Fruit fly (Drosophila melanogaster) Kc167 (cell line): ENCODE results near the gene CG32755.

Experiments used
- Myc ChIP-seq: fragments of >200 bp; optimal IDR thresholded peaks from 2 replicates; lab custom pipeline; 2017; ENCODE audit warnings: missing external identifiers
- Sin3A ChIP-seq: fragments of >200 bp; optimal IDR thresholded peaks from 2 replicates; lab custom pipeline; 2018; ENCODE audit warnings: missing external identifiers
- h ChIP-seq: fragments of >200 bp; optimal IDR thresholded peaks from 3 replicates; lab custom pipeline; 2018; ENCODE audit warnings: missing external identifiers
- insv ChIP-seq: fragments of >200 bp; optimal IDR thresholded peaks from 3 replicates; lab custom pipeline; 2018; ENCODE audit warnings: missing external identifiers
- psq ChIP-seq: fragments of >200 bp; optimal IDR thresholded peaks from 2 replicates; lab custom pipeline; 2017; ENCODE audit warnings: missing external identifiers
- ttk ChIP-seq: sonication (Bioruptor generic); optimal IDR thresholded peaks from 2 replicates; lab custom pipeline; 2017; ENCODE audit warnings: missing external identifiers

The CG32755 gene

DNA sequence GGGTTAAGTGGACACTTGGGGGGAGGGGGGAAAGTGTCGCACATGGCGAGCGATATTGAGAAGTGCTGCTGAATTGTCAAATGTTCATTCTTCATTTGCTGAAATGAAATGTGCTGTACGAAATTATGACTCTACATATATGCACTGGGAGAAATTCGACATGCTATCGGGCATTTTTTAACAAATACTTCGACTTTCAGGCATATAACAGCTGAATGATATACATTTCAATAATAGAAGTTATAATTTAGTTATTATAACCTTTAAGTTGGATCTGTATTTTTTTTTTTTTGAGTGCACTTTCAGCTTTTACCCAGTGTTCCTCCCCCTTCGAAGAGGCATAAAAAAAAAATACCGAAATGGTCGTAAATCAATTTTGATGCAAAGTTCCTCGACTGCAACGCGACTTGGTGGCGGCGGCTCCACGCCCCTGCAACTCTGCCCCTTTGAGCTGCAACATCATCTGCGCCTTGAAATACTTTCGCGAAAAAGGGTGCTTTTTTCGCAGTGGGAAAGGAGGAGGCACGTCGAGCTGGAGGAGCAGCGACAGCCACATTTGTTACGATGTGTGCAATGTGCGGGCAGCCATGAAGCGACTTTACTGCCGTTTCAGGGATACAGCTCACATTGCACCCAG lies 23.5 kb downstream of the CG32755 start:
- TF ChIP-seq psq (lab: Kevin White, UChicago) (no peak), h (lab: Kevin White, UChicago) (no peak), Sin3A (lab: Kevin White, UChicago) (no peak), Myc (lab: Kevin White, UChicago) (no peak), insv (lab: Kevin White, UChicago) (no peak), ttk (no peak)

DNA sequence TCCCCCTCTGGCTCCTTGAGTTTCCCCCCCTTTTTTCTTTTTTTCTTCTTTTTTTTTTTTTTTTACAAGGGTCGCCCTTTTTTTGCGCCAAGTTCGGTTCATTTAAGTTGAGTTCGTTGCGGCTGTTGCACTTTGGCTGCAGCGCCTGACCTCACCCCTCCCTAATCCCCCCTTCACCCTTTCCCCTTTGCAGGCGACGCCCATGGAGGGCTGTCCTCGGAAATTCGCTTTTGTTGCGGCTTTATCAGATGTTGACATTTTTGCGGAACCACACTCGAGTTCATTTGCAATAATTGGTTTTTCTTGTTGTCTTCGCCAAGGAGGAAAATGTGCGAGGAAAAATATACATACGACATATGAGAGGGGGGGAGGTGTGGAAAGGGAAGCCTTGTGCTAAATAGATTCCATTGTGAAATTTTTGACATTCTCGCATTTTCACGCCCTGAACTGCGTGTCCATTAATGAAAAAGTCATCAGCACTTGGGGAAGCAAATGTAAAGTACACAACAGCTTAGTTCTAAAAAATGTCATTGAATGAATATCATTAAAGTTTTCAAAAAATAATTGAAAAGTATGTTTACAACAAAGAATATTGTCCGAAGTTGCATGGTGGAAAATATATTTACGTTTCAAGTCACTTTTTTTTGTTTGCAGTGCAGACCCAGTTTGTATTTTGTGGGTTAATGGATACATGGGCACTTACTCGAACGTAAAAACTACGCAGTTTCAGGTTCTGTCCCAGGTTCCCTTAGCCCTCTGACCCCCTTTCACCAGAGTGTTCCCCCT lies 24.5 kb downstream of the CG32755 start:
- no peak for TF ChIP-seq insv (lab: Kevin White, UChicago)
- no peak for TF ChIP-seq ttk
- TF ChIP-seq Myc (lab: Kevin White, UChicago), result no peak
- TF ChIP-seq h (lab: Kevin White, UChicago), result no peak
- no peak for TF ChIP-seq Sin3A (lab: Kevin White, UChicago)
- TF ChIP-seq psq (lab: Kevin White, UChicago), result no peak

DNA sequence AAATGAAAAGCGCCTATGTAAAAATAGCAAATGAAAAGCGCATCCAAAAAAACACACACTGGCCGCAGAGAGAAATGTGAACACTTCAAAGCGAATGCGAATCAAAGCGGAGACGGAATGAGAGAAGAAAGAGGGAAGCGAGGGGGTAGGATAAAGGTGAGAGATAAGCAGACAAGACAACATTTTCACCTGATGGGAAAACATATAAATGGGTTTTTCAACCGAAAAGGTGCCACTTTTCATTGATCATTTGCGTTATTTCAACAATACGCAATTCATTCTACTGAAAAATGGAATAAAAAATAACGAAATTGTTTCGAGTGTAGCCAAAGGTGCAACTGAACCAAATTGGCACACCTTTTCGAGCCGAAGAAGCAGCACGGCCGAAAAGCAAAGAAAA lies 27.1 kb downstream of the CG32755 start:
- TF ChIP-seq h (lab: Kevin White, UChicago) (no peak), ttk (no peak), insv (lab: Kevin White, UChicago) (no peak), psq (lab: Kevin White, UChicago) (no peak), Sin3A (lab: Kevin White, UChicago) (no peak), Myc (lab: Kevin White, UChicago) (no peak)

DNA sequence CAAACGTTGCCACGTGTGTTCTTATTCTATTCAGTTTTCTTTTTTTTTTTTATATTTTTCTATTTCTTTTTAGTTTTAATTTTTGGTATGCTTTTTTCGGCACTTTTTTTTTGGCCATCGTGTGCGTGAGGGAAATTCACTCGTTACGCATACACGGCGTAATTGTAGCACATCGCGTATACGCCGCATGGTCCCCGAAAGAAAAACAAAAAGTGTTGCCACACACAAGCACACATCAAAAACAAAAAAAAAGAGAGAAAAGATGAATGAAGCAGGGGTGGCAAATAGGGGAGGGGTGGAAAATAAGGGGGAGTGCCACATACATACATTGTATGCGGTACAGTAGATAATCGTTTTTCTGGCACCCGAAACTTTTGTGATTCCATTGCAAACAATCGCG lies 27.7 kb downstream of the CG32755 start:
- TF ChIP-seq Sin3A (lab: Kevin White, UChicago), result no peak
- no peak for TF ChIP-seq Myc (lab: Kevin White, UChicago)
- no peak for TF ChIP-seq ttk
- no peak for TF ChIP-seq psq (lab: Kevin White, UChicago)

DNA sequence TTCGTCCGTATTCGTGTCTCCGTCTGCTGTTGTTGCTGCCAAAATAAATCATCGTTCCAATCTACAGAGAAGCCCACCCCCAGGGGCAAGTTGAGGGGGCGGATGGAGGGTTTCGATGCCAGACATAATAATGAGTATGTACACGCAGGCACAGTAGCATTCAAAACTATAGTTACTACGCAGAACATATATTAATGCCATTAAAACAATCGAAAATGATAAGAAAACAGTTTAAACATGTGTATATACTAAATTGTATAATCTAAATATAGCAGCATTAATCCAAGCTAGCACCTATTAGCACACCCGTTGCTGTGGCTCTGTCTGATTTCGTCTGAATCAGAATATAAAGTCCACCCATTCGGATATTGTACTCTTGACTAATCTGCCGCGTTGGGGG lies 30.8 kb downstream of the CG32755 start:
- no peak for TF ChIP-seq h (lab: Kevin White, UChicago)
- no peak for TF ChIP-seq Sin3A (lab: Kevin White, UChicago)
- no peak for TF ChIP-seq Myc (lab: Kevin White, UChicago)

DNA sequence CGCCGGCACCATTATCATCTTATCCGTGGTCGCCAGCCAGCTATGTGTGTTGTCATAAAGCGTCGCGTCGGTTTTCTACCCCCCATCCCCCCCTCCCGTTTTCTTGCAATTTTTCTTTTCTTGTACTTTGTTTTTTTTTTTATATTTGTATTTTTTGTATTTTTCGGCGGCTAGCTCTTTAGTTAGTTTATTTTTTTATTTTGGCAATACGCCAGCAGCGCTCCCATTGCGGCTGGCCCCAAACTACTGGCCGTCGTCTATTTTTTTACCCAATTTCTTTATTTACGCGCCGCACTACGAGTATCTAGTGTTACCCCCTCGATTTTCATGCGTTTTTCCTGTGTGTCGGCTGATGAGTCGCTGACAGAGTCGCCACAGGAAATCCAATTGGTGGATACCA lies 31.4 kb downstream of the CG32755 start:
- no peak for TF ChIP-seq Myc (lab: Kevin White, UChicago)
- no peak for TF ChIP-seq psq (lab: Kevin White, UChicago)

DNA sequence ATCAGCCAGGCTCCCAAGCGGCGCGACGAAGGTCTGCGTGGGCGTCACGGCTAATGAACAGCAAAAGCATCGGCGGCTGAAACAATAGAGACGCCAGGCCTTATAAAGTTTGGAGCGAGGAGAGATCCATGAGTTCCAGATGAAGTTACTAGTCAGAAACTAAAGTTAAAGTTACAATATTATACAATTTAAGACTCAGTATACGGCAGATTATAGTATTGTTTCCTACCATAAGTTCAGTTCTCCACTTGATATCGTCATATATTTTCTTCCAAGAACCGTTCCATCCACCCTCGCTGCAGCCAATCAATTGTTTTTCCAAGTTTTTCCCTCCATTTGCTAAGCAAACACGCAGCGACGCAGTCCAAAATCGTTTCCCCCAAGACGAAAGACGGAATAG lies 33.3 kb downstream of the CG32755 start:
- TF ChIP-seq ttk, result no peak
- no peak for TF ChIP-seq Sin3A (lab: Kevin White, UChicago)
- no peak for TF ChIP-seq psq (lab: Kevin White, UChicago)

DNA sequence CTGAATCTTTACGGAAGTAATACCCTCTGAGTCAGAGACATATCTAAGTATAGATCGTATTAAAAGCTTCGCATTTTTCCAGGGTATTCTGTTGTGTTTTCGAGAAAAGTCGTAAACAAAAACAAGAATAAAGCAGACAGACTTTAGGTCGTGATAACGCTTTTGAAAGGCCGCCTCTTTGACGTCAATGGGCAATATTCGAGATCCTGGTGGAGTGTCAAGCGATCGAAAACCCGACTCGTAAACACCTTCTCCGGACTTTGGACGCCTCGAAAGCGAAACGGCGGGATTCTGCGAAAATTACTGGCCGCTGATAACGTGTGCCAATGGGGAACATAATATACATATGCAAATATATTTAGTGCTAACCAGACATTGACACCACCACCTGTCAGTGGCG lies 37.3 kb downstream of the CG32755 start:
- TF ChIP-seq Sin3A (lab: Kevin White, UChicago) (no peak), insv (lab: Kevin White, UChicago) (no peak), h (lab: Kevin White, UChicago) (no peak), ttk (no peak)

DNA sequence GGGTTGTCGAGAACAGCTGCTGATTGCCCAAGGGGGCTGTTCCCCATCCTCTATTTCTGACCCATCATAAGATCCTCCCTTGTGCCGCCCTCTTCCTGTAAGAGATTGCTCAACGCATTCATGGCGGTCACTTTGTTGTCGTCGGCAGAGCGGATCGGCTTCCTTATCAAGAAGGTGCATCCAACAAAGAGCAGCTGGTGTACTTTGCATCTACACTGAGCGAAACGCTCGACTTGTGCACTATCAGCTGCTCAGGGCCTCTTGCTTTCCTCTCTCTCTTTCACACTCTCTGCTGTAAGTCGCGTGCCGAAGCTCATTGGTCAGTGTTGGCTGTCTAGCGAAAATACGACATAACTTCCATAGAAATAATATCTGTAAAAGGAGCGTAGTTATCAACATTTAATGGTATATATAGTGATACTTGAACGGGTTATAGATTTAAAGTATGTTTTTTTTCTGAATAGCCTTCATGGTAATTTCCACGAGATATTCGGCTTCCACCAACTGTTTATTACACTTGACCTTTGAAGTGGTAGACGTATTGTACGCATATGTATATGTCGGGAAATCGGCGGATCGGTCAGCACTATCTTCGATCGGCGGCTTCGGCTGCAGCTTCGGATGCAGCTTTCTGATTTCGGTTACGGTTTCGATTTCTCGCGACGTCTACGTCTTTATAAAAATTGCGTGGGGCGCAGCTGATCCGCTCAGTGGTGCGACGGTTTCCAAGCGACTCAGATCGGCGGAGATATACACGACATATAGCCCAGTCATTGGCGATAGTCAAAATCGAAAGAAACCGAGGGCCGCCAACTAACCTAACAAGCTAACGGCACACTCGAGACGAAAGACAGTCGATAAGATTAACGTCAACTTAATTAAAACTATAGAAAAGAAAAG lies 38.3 kb downstream of the CG32755 start, which contains the start of gene CG5966:
Gene CG5966 (plus strand): TSS at position 704 of the 900 bp plus-strand sequence.
- TF ChIP-seq psq (lab: Kevin White, UChicago) (no peak), insv (lab: Kevin White, UChicago) (no peak), ttk (no peak), h (lab: Kevin White, UChicago) (no peak), Sin3A (lab: Kevin White, UChicago) (no peak), Myc (lab: Kevin White, UChicago) (no peak)

DNA sequence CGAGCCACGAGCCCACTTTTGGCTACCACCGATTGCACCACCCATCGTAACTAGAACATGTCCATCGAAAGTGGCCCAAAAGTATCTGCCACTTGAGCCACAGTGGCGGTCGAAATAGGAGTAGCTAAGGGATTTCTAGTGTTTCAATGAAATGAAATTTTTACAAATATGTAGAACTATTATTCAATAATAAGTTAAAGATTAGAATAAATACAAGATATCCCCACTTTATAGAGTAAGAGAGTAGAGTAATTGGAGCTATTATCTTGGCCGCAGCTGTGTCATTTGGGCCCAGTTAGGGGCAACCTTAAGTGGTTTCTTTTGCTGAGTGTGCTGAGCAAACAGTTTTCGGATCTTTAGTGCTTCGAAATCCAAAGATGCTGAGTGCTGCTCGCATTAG lies 39.3 kb downstream of the CG32755 start:
- TF ChIP-seq Sin3A (lab: Kevin White, UChicago) (no peak), h (lab: Kevin White, UChicago) (no peak), ttk (no peak), psq (lab: Kevin White, UChicago) (no peak), insv (lab: Kevin White, UChicago) (no peak), Myc (lab: Kevin White, UChicago) (no peak)

DNA sequence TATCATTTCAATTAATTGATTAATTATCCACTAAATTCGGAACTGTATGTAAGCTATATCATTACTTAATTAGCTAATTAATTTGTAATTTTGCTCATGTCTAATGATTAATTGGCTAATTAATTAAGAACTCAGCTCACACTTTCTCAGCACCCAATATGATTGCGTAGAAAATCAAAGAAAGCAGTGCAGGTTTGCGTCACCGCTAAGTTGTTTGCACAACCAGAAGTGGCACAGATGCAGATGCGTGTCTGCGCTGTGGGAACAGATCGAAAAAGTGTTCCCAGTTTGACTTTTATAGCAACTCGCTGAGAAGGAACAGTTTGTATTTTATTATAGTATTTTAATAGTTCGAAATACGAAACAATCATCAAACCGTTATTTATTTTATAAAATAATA lies 42.1 kb downstream of the CG32755 start:
- TF ChIP-seq Myc (lab: Kevin White, UChicago), result no peak

DNA sequence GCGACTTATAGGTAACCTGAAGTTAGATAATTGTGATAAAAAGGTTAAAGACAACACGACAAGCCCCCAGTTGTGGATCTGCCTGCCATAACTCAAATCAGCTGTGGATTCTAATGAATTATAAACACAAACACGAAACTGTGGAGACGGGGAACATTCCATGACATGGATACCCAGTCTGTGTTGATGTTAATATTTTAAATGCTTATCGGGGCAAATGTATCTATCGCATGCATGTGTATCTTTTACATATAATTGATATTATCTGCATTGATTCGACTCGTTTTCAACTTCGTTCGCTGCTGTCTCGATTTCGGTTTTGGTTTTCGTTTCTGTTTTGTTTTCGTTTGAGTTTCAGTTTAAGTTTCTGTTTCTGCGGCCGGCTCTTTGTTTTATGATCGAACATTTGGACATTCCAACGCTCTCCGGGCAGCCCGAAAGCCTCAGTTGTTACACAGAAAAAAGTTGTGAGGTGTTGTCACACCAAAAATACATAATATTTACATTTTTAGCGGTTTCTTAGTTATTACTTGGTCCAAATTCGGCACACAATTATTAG lies 42.8 kb downstream of the CG32755 start:
- TF ChIP-seq psq (lab: Kevin White, UChicago) (no peak), ttk (no peak), insv (lab: Kevin White, UChicago) (no peak), h (lab: Kevin White, UChicago) (no peak), Myc (lab: Kevin White, UChicago) (no peak)
